Worm (Caenorhabditis elegans): ENCODE results near the gene clp-6.

- TF ChIP-seq K09A11.1 (tag; optimal IDR thresholded peaks at IDR 0.05; ENCODE audit: insufficient read depth), result no peak
- TF ChIP-seq fkh-6 (tag; optimal IDR thresholded peaks at IDR 0.05), result no peak
- no peak for TF ChIP-seq pha-4 (tag; optimal IDR thresholded peaks at IDR 0.05)
- TF ChIP-seq ceh-30 (tag; optimal IDR thresholded peaks at IDR 0.05), result no peak
- no peak for TF ChIP-seq ets-4 (tag; optimal IDR thresholded peaks at IDR 0.05)
Measured at ce11 chrIV:1454194-1454593, 19.4 kb upstream of the clp-6 start.
